Fruit fly (Drosophila melanogaster) whole organism, embryonic: Measurements from ENCODE around the gene CG31076.

ENCODE experiments used
- Ada2b ChIP-seq: fragments of 200-800 bp; sonication (Bioruptor generic); IDR thresholded peaks from 2 replicates; pipeline ENCODE4 v1.3.6; 2022; ENCODE audit warnings: missing biosample characterization, missing genetic modification characterization
- Adf1 ChIP-seq: fragments of 200-800 bp; sonication (Bioruptor generic); IDR thresholded peaks from 2 replicates; pipeline ENCODE4 v1.3.6; 2022; ENCODE audit warnings: missing biosample characterization, missing genetic modification characterization
- Aef1 ChIP-seq: fragments of 200-800 bp; sonication (Bioruptor generic); IDR thresholded peaks from 3 replicates; pipeline ENCODE4 v1.3.6; 2022; ENCODE audit warnings: missing biosample characterization, missing genetic modification characterization
- Asciz ChIP-seq: fragments of 200-800 bp; sonication (Bioruptor generic); optimal IDR thresholded peaks from 2 replicates; lab custom pipeline; 2017; ENCODE audit warnings: missing biosample characterization, mild to moderate bottlenecking, missing genetic modification characterization, missing genetic modification reagents
- B-H1 ChIP-seq: fragments of 200-800 bp; sonication (Bioruptor generic); IDR thresholded peaks from 3 replicates; pipeline ENCODE4 v1.3.6; 2022; ENCODE audit warnings: missing biosample characterization, missing genetic modification characterization
- CG10979 ChIP-seq: fragments of 200-800 bp; sonication (Bioruptor generic); optimal IDR thresholded peaks from 2 replicates; lab custom pipeline; 2018; ENCODE audit warnings: missing biosample characterization, mild to moderate bottlenecking, missing genetic modification characterization, moderate library complexity
- CG12391 ChIP-seq: fragments of 200-800 bp; sonication (Bioruptor generic); optimal IDR thresholded peaks from 3 replicates; lab custom pipeline; 2018; ENCODE audit warnings: missing biosample characterization, mild to moderate bottlenecking, missing genetic modification characterization, moderate library complexity
- CG13894 ChIP-seq: fragments of 200-800 bp; sonication (Bioruptor generic); optimal IDR thresholded peaks from 3 replicates; lab custom pipeline; 2018; ENCODE audit warnings: missing biosample characterization, mild to moderate bottlenecking, missing genetic modification characterization, moderate library complexity
- CG14667 ChIP-seq: fragments of 200-800 bp; sonication (Bioruptor generic); IDR thresholded peaks from 2 replicates; pipeline ENCODE4 v1.3.6; 2022; ENCODE audit warnings: missing biosample characterization, missing genetic modification characterization
- CG1529 ChIP-seq: fragments of 200-800 bp; sonication (Bioruptor generic); optimal IDR thresholded peaks from 3 replicates; lab custom pipeline; 2018; ENCODE audit warnings: missing biosample characterization, missing genetic modification characterization
- CG17385 ChIP-seq: fragments of 200-800 bp; sonication (Bioruptor generic); optimal IDR thresholded peaks from 3 replicates; lab custom pipeline; 2018; ENCODE audit warnings: missing biosample characterization, mild to moderate bottlenecking, missing genetic modification characterization
- CG17829 ChIP-seq: fragments of 200-800 bp; optimal IDR thresholded peaks from 2 replicates; lab custom pipeline; 2019; ENCODE audit warnings: missing biosample characterization, mild to moderate bottlenecking, missing genetic modification characterization, moderate library complexity
- CG2129 ChIP-seq: fragments of 200-800 bp; sonication (Bioruptor generic); IDR thresholded peaks from 2 replicates; pipeline ENCODE4 v1.3.6; 2022; ENCODE audit warnings: missing biosample characterization, missing genetic modification characterization; ENCODE audit not compliant: partially characterized antibody
- CG3838 ChIP-seq: fragments of 200-800 bp; sonication (Bioruptor generic); optimal IDR thresholded peaks from 3 replicates; lab custom pipeline; 2016; ENCODE audit warnings: missing biosample characterization, missing genetic modification characterization
- CG4328 ChIP-seq: fragments of 200-800 bp; sonication (Bioruptor generic); optimal IDR thresholded peaks from 3 replicates; lab custom pipeline; 2017; ENCODE audit warnings: missing biosample characterization, missing genetic modification reagents, missing genetic modification characterization
- CG4854 ChIP-seq: fragments of 200-800 bp; sonication (Bioruptor generic); optimal IDR thresholded peaks from 2 replicates; lab custom pipeline; 2016; ENCODE audit warnings: missing biosample characterization, missing genetic modification characterization, inconsistent platforms
- CG5180 ChIP-seq: fragments of 200-800 bp; sonication (Bioruptor generic); optimal IDR thresholded peaks from 3 replicates; lab custom pipeline; 2017; ENCODE audit warnings: missing biosample characterization, missing genetic modification characterization, mild to moderate bottlenecking, moderate library complexity, missing genetic modification reagents
- CG6272 ChIP-seq: fragments of 200-800 bp; sonication (Bioruptor generic); IDR thresholded peaks from 2 replicates; pipeline ENCODE4 v1.3.6; 2022; ENCODE audit warnings: missing biosample characterization, missing genetic modification characterization
- CG6854 ChIP-seq: fragments of 200-800 bp; sonication (Bioruptor generic); optimal IDR thresholded peaks from 3 replicates; lab custom pipeline; 2017; ENCODE audit warnings: missing biosample characterization, mild to moderate bottlenecking, missing genetic modification characterization
- CG7745 ChIP-seq: fragments of 200-800 bp; sonication (Bioruptor generic); optimal IDR thresholded peaks from 2 replicates; lab custom pipeline; 2018; ENCODE audit warnings: missing biosample characterization, mild to moderate bottlenecking, missing genetic modification characterization, moderate library complexity
- CG8478 ChIP-seq: fragments of >200 bp; optimal IDR thresholded peaks from 2 replicates; lab custom pipeline; 2018
- CG9817 ChIP-seq: fragments of 200-800 bp; sonication (Bioruptor generic); optimal IDR thresholded peaks from 2 replicates; lab custom pipeline; 2018; ENCODE audit warnings: missing biosample characterization, mild to moderate bottlenecking, missing genetic modification characterization, moderate library complexity
- CTCF ChIP-seq: fragments of 200-800 bp; sonication (Bioruptor generic); optimal IDR thresholded peaks from 2 replicates; lab custom pipeline; 2017; ENCODE audit warnings: missing biosample characterization, mild to moderate bottlenecking, missing genetic modification characterization, moderate library complexity
- Dll ChIP-seq: fragments of 200-800 bp; sonication (Bioruptor generic); IDR thresholded peaks from 4 replicates; pipeline ENCODE4 v1.3.6; 2022; ENCODE audit warnings: missing biosample characterization, missing genetic modification characterization; ENCODE audit not compliant: partially characterized antibody
- Eip74EF ChIP-seq, 2 experiments: fragments of 200-800 bp in 1 of 2; fragments of >200 bp in 1 of 2; sonication (Bioruptor generic) in 1 of 2; optimal IDR thresholded peaks; 2 replicates each; lab custom pipeline; 2017 to 2019; ENCODE audit warnings: missing biosample characterization in 2 of 2, missing genetic modification characterization in 2 of 2, mild to moderate bottlenecking in 1 of 2, moderate library complexity in 1 of 2
- Gsc ChIP-seq: fragments of 200-800 bp; sonication (Bioruptor generic); IDR thresholded peaks from 2 replicates; pipeline ENCODE4 v1.3.6; 2022; ENCODE audit warnings: missing biosample characterization, missing genetic modification characterization
- Hsf ChIP-seq: fragments of 200-800 bp; sonication (Bioruptor generic); optimal IDR thresholded peaks from 3 replicates; lab custom pipeline; 2016; ENCODE audit warnings: missing biosample characterization, missing genetic modification characterization
- Mrtf ChIP-seq: fragments of 200-800 bp; sonication (Bioruptor generic); IDR thresholded peaks from 3 replicates; pipeline ENCODE4 v1.3.6; 2022; ENCODE audit warnings: missing biosample characterization, missing genetic modification characterization
- Myb ChIP-seq: fragments of 200-800 bp; sonication (Bioruptor generic); optimal IDR thresholded peaks from 2 replicates; lab custom pipeline; 2016; ENCODE audit warnings: missing biosample characterization, missing genetic modification characterization
- Sry-β ChIP-seq: fragments of 200-800 bp; sonication (Bioruptor generic); optimal IDR thresholded peaks from 2 replicates; lab custom pipeline; 2018; ENCODE audit warnings: missing biosample characterization, mild to moderate bottlenecking, missing genetic modification characterization, moderate library complexity
- Trl ChIP-seq, 3 experiments: fragments of >200 bp in 2 of 3; fragments of 200-800 bp in 1 of 3; sonication (Bioruptor generic) in 1 of 3; optimal IDR thresholded peaks; 2 replicates in 1 of 3; 3 replicates in 2 of 3; lab custom pipeline; 2016 to 2017; ENCODE audit warnings: missing biosample characterization in 1 of 3, missing genetic modification characterization in 1 of 3
- bbx ChIP-seq: fragments of 200-800 bp; sonication (Bioruptor generic); IDR thresholded peaks from 2 replicates; pipeline ENCODE4 v1.3.6; 2022; ENCODE audit warnings: missing biosample characterization, missing genetic modification characterization; ENCODE audit not compliant: partially characterized antibody
- cas ChIP-seq: fragments of 200-800 bp; sonication (Bioruptor generic); IDR thresholded peaks from 2 replicates; pipeline ENCODE4 v1.3.6; 2022; ENCODE audit warnings: missing biosample characterization, missing genetic modification characterization
- cg ChIP-seq: fragments of 200-800 bp; sonication (Bioruptor generic); optimal IDR thresholded peaks from 3 replicates; lab custom pipeline; 2019; ENCODE audit warnings: missing biosample characterization, mild to moderate bottlenecking, missing genetic modification characterization, moderate library complexity
- ci ChIP-seq: fragments of 200-800 bp; sonication (Bioruptor generic); IDR thresholded peaks from 3 replicates; pipeline ENCODE4 v1.3.6; 2022; ENCODE audit warnings: missing biosample characterization, missing genetic modification characterization
- crc ChIP-seq: fragments of 200-800 bp; sonication (Bioruptor generic); optimal IDR thresholded peaks from 2 replicates; lab custom pipeline; 2016; ENCODE audit warnings: missing biosample characterization, missing genetic modification characterization
- dimm ChIP-seq: fragments of 200-800 bp; sonication (Bioruptor generic); IDR thresholded peaks from 2 replicates; pipeline ENCODE4 v1.3.6; 2022; ENCODE audit warnings: missing biosample characterization, missing genetic modification characterization
- dysf ChIP-seq: fragments of 200-800 bp; sonication (Bioruptor generic); IDR thresholded peaks from 3 replicates; pipeline ENCODE4 v1.3.6; 2022; ENCODE audit warnings: missing biosample characterization, missing genetic modification characterization
- ems ChIP-seq: fragments of 200-800 bp; sonication (Bioruptor generic); optimal IDR thresholded peaks from 3 replicates; lab custom pipeline; 2016; ENCODE audit warnings: missing biosample characterization, missing genetic modification characterization
- eve ChIP-seq, 2 experiments: fragments of >200 bp; optimal IDR thresholded peaks; 2 replicates each; lab custom pipeline; 2017; ENCODE audit warnings: missing biosample characterization in 2 of 2, missing genetic modification characterization in 2 of 2
- grn ChIP-seq: fragments of 200-800 bp; sonication (Bioruptor generic); optimal IDR thresholded peaks from 3 replicates; lab custom pipeline; 2017; ENCODE audit warnings: missing biosample characterization, missing genetic modification characterization
- gsb ChIP-seq: fragments of 200-800 bp; sonication (Bioruptor generic); IDR thresholded peaks from 2 replicates; pipeline ENCODE4 v1.3.6; 2022; ENCODE audit warnings: missing biosample characterization, missing genetic modification characterization
- jigr1 ChIP-seq: fragments of 200-800 bp; sonication (Bioruptor generic); IDR thresholded peaks from 3 replicates; pipeline ENCODE4 v1.3.6; 2022; ENCODE audit warnings: missing biosample characterization, missing genetic modification characterization
- kay ChIP-seq: fragments of 200-800 bp; sonication (Bioruptor generic); optimal IDR thresholded peaks from 2 replicates; lab custom pipeline; 2016; ENCODE audit warnings: missing biosample characterization, missing genetic modification characterization
- repo ChIP-seq: fragments of 200-800 bp; sonication (Bioruptor generic); optimal IDR thresholded peaks from 2 replicates; lab custom pipeline; 2016; ENCODE audit warnings: missing biosample characterization, missing genetic modification characterization
- ssp ChIP-seq: fragments of 200-800 bp; sonication (Bioruptor generic); IDR thresholded peaks from 2 replicates; pipeline ENCODE4 v1.3.6; 2022; ENCODE audit warnings: missing biosample characterization, missing genetic modification characterization
- tap ChIP-seq: fragments of 200-800 bp; optimal IDR thresholded peaks from 3 replicates; lab custom pipeline; 2019; ENCODE audit warnings: missing biosample characterization, mild to moderate bottlenecking, missing genetic modification characterization, moderate library complexity
- tio ChIP-seq: fragments of 200-800 bp; sonication (Bioruptor generic); optimal IDR thresholded peaks from 2 replicates; lab custom pipeline; 2017; ENCODE audit warnings: missing biosample characterization, missing genetic modification characterization, inconsistent platforms
- trem ChIP-seq: fragments of 200-800 bp; optimal IDR thresholded peaks from 3 replicates; lab custom pipeline; 2019; ENCODE audit warnings: missing biosample characterization, mild to moderate bottlenecking, missing genetic modification characterization, moderate library complexity
- tx ChIP-seq: fragments of 200-800 bp; sonication (Bioruptor generic); optimal IDR thresholded peaks from 2 replicates; lab custom pipeline; 2016; ENCODE audit warnings: missing biosample characterization, missing genetic modification characterization
- unpg ChIP-seq: fragments of 200-800 bp; sonication (Bioruptor generic); optimal IDR thresholded peaks from 3 replicates; lab custom pipeline; 2018; ENCODE audit warnings: missing biosample characterization, mild to moderate bottlenecking, missing genetic modification characterization, moderate library complexity
- usp ChIP-seq: fragments of >200 bp; optimal IDR thresholded peaks from 2 replicates; lab custom pipeline; 2017; ENCODE audit warnings: missing biosample characterization, missing genetic modification characterization
- wor ChIP-seq: fragments of 200-800 bp; sonication (Bioruptor generic); IDR thresholded peaks from 2 replicates; pipeline ENCODE4 v1.3.6; 2022; ENCODE audit warnings: missing biosample characterization, missing genetic modification characterization

Gene CG31076

DNA sequence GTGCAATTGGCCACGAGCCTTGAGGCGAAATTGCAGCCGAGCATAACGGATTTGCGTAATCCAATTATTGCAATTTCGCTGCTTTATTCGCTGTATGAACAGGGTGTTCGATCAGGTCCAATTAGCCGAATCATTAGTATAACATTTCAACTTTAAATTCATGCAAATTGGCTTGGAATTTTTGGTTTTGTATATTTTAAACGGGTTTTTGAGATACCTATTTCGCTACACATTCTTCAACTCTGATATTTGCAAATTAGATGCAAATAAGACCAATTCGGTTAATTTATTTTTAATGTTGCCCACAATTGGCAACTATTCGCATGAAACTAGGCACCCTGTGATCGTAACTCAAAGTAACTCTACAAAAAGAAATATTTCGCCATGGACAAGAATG is 36.2 kb downstream of the CG31076 start (continued):
- TF ChIP-seq Trl (optimal IDR thresholded peaks at IDR 0.05; lab: Kevin White, UChicago) (no peak), Trl (GFP tag; optimal IDR thresholded peaks at IDR 0.05; lab: Kevin White, UChicago) (peak; percentile 35), CTCF (GFP tag; lab: Kevin White, UChicago) (no peak), gsb (GFP tag; lab: Robert Waterston, UW) (0 out of 2 replicates have a peak, but pooled peaks have one; percentile 21), ssp (GFP tag; lab: Robert Waterston, UW) (no peak), Sry-β (GFP tag; lab: Kevin White, UChicago) (no peak), Ada2b (GFP tag; lab: Robert Waterston, UW) (no peak), CG9817 (tag; lab: Kevin White, UChicago) (peak; percentile 31), CG5180 (GFP tag; lab: Kevin White, UChicago) (no peak), wor (no peak; the same call in 1 of the 2 replicates), Aef1 (no peak), CG12391 (tag; lab: Kevin White, UChicago) (no peak), CG1529 (GFP tag; lab: Kevin White, UChicago) (no peak), tio (GFP tag; lab: Kevin White, UChicago) (peak; percentile 20), crc (peak; percentile 25), B-H1 (GFP tag; lab: Robert Waterston, UW) (no peak), CG4328 (GFP tag; lab: Kevin White, UChicago) (no peak), CG2129 (GFP tag; lab: Robert Waterston, UW) (no peak), repo (GFP tag; lab: Kevin White, UChicago) (no peak), usp (GFP tag; lab: Kevin White, UChicago) (no peak), tap (tag; lab: Kevin White, UChicago) (no peak), CG3838 (GFP tag; lab: Kevin White, UChicago) (no peak), eve (GFP tag; optimal IDR thresholded peaks at IDR 0.05; lab: Kevin White, UChicago) (peak in 1 of 2 experiments; percentile 73), CG17385 (GFP tag; lab: Kevin White, UChicago) (no peak), CG8478 (lab: Kevin White, UChicago) (no peak), unpg (GFP tag; lab: Kevin White, UChicago) (peak; percentile 42), dysf (GFP tag; lab: Robert Waterston, UW) (no peak), CG7745 (tag; lab: Kevin White, UChicago) (no peak), Myb (GFP tag; lab: Kevin White, UChicago) (no peak), CG6854 (GFP tag; lab: Kevin White, UChicago) (no peak), dimm (GFP tag; lab: Robert Waterston, UW) (no peak), jigr1 (GFP tag; lab: Robert Waterston, UW) (no peak), trem (tag; lab: Kevin White, UChicago) (no peak), Eip74EF (GFP tag; optimal IDR thresholded peaks at IDR 0.05; lab: Kevin White, UChicago) (no peak), tx (GFP tag; lab: Kevin White, UChicago) (peak; percentile 12), CG13894 (no peak), Hsf (peak; percentile 57), CG10979 (tag; lab: Kevin White, UChicago) (no peak), Gsc (GFP tag; lab: Robert Waterston, UW) (no peak), cas (GFP tag; lab: Robert Waterston, UW) (no peak), CG17829 (no peak), CG4854 (GFP tag; lab: Kevin White, UChicago) (no peak), Asciz (GFP tag; lab: Kevin White, UChicago) (no peak), Adf1 (GFP tag; lab: Robert Waterston, UW) (no peak), CG6272 (GFP tag; lab: Robert Waterston, UW) (no peak), bbx (GFP tag; lab: Robert Waterston, UW) (no peak), kay (GFP tag; lab: Kevin White, UChicago) (no peak), CG14667 (GFP tag; lab: Robert Waterston, UW) (no peak), ci (GFP tag; lab: Robert Waterston, UW) (no peak), Dll (GFP tag; lab: Robert Waterston, UW) (no peak), cg (GFP tag; lab: Kevin White, UChicago) (no peak), Mrtf (GFP tag; lab: Robert Waterston, UW) (no peak), grn (GFP tag; lab: Kevin White, UChicago) (no peak), ems (GFP tag; lab: Kevin White, UChicago) (no peak)
